Worm (Caenorhabditis elegans) whole organism, mixed stage, embryonic: ENCODE data around the gene F58E6.13.
A peak's percentile ranks its signal among the peaks of the same experiment; 100 is the strongest.

Experiments
- M03D4.4 ChIP-seq: sonication (generic microtip); optimal IDR thresholded peaks from 2 replicates; lab custom pipeline; 2017; ENCODE audit warnings: mild to moderate bottlenecking, missing genetic modification characterization, missing compliant biosample characterization
- bed-3 ChIP-seq: fragments of 200-800 bp; sonication (Bioruptor generic); optimal IDR thresholded peaks from 3 replicates; lab custom pipeline; 2018; ENCODE audit warnings: mild to moderate bottlenecking, missing genetic modification characterization, moderate library complexity, missing compliant biosample characterization
- blmp-1 ChIP-seq: fragments of 150-350 bp; optimal IDR thresholded peaks from 2 replicates; lab custom pipeline; 2014; ENCODE audit warnings: missing biosample characterization, missing genetic modification characterization
- ceh-39 ChIP-seq: fragments of 150-350 bp; optimal IDR thresholded peaks from 2 replicates; lab custom pipeline; 2014; ENCODE audit warnings: missing biosample characterization, missing genetic modification characterization
- ceh-43 ChIP-seq: fragments of 200-800 bp; sonication (Bioruptor generic); optimal IDR thresholded peaks from 2 replicates; lab custom pipeline; 2018; ENCODE audit warnings: mild to moderate bottlenecking, missing genetic modification characterization, moderate library complexity, missing compliant biosample characterization
- ceh-83 ChIP-seq: fragments of 200-800 bp; sonication (Bioruptor generic); optimal IDR thresholded peaks from 2 replicates; lab custom pipeline; 2018; ENCODE audit warnings: mild to moderate bottlenecking, missing genetic modification characterization, missing compliant biosample characterization
- ces-1 ChIP-seq: fragments of 150-350 bp; optimal IDR thresholded peaks from 2 replicates; lab custom pipeline; 2014; ENCODE audit warnings: missing biosample characterization, missing genetic modification reagents, missing genetic modification characterization
- drap-1 ChIP-seq: fragments of 200-800 bp; sonication (Bioruptor generic); optimal IDR thresholded peaks from 3 replicates; lab custom pipeline; 2018; ENCODE audit warnings: mild to moderate bottlenecking, missing genetic modification characterization, missing compliant biosample characterization
- elt-1 ChIP-seq: sonication (generic microtip); optimal IDR thresholded peaks from 2 replicates; lab custom pipeline; 2017; ENCODE audit warnings: missing genetic modification characterization, mild to moderate bottlenecking, missing compliant biosample characterization, antibody characterized with exemption, moderate library complexity, borderline replicate concordance; ENCODE audit not compliant: insufficient read depth
- elt-3 ChIP-seq: fragments of 150-350 bp; optimal IDR thresholded peaks from 2 replicates; lab custom pipeline; 2014; ENCODE audit warnings: missing biosample characterization, missing genetic modification characterization
- flh-1 ChIP-seq: fragments of 200-800 bp; sonication (Bioruptor generic); optimal IDR thresholded peaks from 2 replicates; lab custom pipeline; 2018; ENCODE audit warnings: mild to moderate bottlenecking, missing genetic modification characterization, moderate library complexity, missing compliant biosample characterization
- hlh-1 ChIP-seq: fragments of 150-350 bp; optimal IDR thresholded peaks from 2 replicates; lab custom pipeline; 2014; ENCODE audit warnings: missing biosample characterization, missing genetic modification reagents, missing genetic modification characterization
- lin-13 ChIP-seq: fragments of 150-350 bp; optimal IDR thresholded peaks from 2 replicates; lab custom pipeline; 2014; ENCODE audit warnings: missing biosample characterization, missing genetic modification characterization
- lin-32 ChIP-seq: fragments of 200-800 bp; sonication (Bioruptor generic); optimal IDR thresholded peaks from 2 replicates; lab custom pipeline; 2018; ENCODE audit warnings: mild to moderate bottlenecking, missing genetic modification characterization, missing compliant biosample characterization
- lsy-2 ChIP-seq: fragments of 150-350 bp; optimal IDR thresholded peaks from 2 replicates; lab custom pipeline; 2014; ENCODE audit warnings: missing biosample characterization, missing genetic modification characterization
- mab-5 ChIP-seq: fragments of 150-350 bp; optimal IDR thresholded peaks from 2 replicates; lab custom pipeline; 2014; ENCODE audit warnings: missing biosample characterization, missing genetic modification characterization
- mep-1 ChIP-seq: fragments of 150-350 bp; optimal IDR thresholded peaks from 2 replicates; lab custom pipeline; 2017; ENCODE audit warnings: missing biosample characterization, missing genetic modification reagents, missing genetic modification characterization, inconsistent platforms
- mls-2 ChIP-seq: sonication (generic microtip); optimal IDR thresholded peaks from 2 replicates; lab custom pipeline; 2016; ENCODE audit warnings: mild to moderate bottlenecking, missing genetic modification characterization, moderate library complexity, missing compliant biosample characterization
- nhr-12 ChIP-seq: fragments of 150-350 bp; optimal IDR thresholded peaks from 2 replicates; lab custom pipeline; 2014; ENCODE audit warnings: missing biosample characterization, missing genetic modification characterization
- nhr-2 ChIP-seq: fragments of 150-350 bp; optimal IDR thresholded peaks from 2 replicates; lab custom pipeline; 2014; ENCODE audit warnings: missing biosample characterization, missing genetic modification characterization
- nhr-28 ChIP-seq: fragments of 150-350 bp; optimal IDR thresholded peaks from 2 replicates; lab custom pipeline; 2014; ENCODE audit warnings: missing biosample characterization, missing genetic modification characterization
- nhr-76 ChIP-seq: sonication (generic microtip); optimal IDR thresholded peaks from 2 replicates; lab custom pipeline; 2017; ENCODE audit warnings: missing biosample characterization, missing genetic modification characterization
- pha-4 ChIP-seq: fragments of 150-350 bp; optimal IDR thresholded peaks from 2 replicates; lab custom pipeline; 2018; ENCODE audit warnings: missing biosample characterization, missing genetic modification reagents, missing genetic modification characterization
- sem-2 ChIP-seq: fragments of 200-800 bp; sonication (Bioruptor generic); optimal IDR thresholded peaks from 2 replicates; lab custom pipeline; 2018; ENCODE audit warnings: mild to moderate bottlenecking, missing genetic modification characterization, missing compliant biosample characterization
- snpc-4 ChIP-seq: fragments of 150-350 bp; optimal IDR thresholded peaks from 2 replicates; lab custom pipeline; 2014; ENCODE audit warnings: missing biosample characterization, missing genetic modification characterization
- sptf-1 ChIP-seq: sonication (generic microtip); optimal IDR thresholded peaks from 2 replicates; lab custom pipeline; 2017; ENCODE audit warnings: mild to moderate bottlenecking, missing genetic modification characterization, moderate library complexity, missing compliant biosample characterization
- tbx-8 ChIP-seq: fragments of 200-800 bp; sonication (Bioruptor generic); optimal IDR thresholded peaks from 2 replicates; lab custom pipeline; 2018; ENCODE audit warnings: mild to moderate bottlenecking, missing genetic modification characterization, moderate library complexity, missing compliant biosample characterization
- unc-120 ChIP-seq: sonication (generic microtip); optimal IDR thresholded peaks from 2 replicates; lab custom pipeline; 2017; ENCODE audit warnings: missing genetic modification characterization, missing compliant biosample characterization; ENCODE audit not compliant: poor library complexity, severe bottlenecking
- unc-39 ChIP-seq: fragments of 150-350 bp; optimal IDR thresholded peaks from 2 replicates; lab custom pipeline; 2014; ENCODE audit warnings: missing biosample characterization, missing genetic modification characterization
- unc-62 ChIP-seq: fragments of 150-350 bp; optimal IDR thresholded peaks from 2 replicates; lab custom pipeline; 2014; ENCODE audit warnings: missing biosample characterization, missing genetic modification reagents, missing genetic modification characterization
- zip-8 ChIP-seq: fragments of 150-350 bp; optimal IDR thresholded peaks from 2 replicates; lab custom pipeline; 2014; ENCODE audit warnings: missing biosample characterization, missing genetic modification characterization
- ztf-11 ChIP-seq: fragments of 150-350 bp; optimal IDR thresholded peaks from 2 replicates; lab custom pipeline; 2014; ENCODE audit warnings: missing biosample characterization, missing genetic modification characterization

F58E6.13 gene

ce11 chrV:9791332-9791731 lies 46.3 kb downstream of the F58E6.13 start, which contains the start of gene lipl-2:
lipl-2 (plus strand) TSS chrV:9791567.
- TF ChIP-seq hlh-1 (tag; lab: Kevin White, UChicago) (no peak), ztf-11 (tag; lab: Kevin White, UChicago) (no peak), elt-3 (no peak), sem-2 (GFP tag; lab: Kevin White, UChicago) (no peak), tbx-8 (GFP tag; lab: Kevin White, UChicago) (no peak), ceh-39 (no peak), mab-5 (no peak), bed-3 (GFP tag; lab: Kevin White, UChicago) (no peak), sptf-1 (no peak)
- TF ChIP-seq, all 35 proteins: peak for 0

- no peak for TF ChIP-seq nhr-2
- TF ChIP-seq blmp-1 (tag; lab: Kevin White, UChicago), result no peak
- no peak for TF ChIP-seq unc-39 (tag; lab: Kevin White, UChicago)
- no peak for TF ChIP-seq zip-8
- TF ChIP-seq mab-5, result no peak
- no peak for TF ChIP-seq ceh-39
- no peak for TF ChIP-seq lsy-2 (tag; lab: Kevin White, UChicago)
- TF ChIP-seq ceh-83, result no peak
- TF ChIP-seq hlh-1 (tag; lab: Kevin White, UChicago), result no peak
- TF ChIP-seq mls-2, result no peak
Observed at ce11 chrV:9794997-9795396, 50.0 kb downstream of the F58E6.13 start.

- TF ChIP-seq ces-1 (GFP tag; lab: Kevin White, UChicago) (peak; percentile 17), sem-2 (GFP tag; lab: Kevin White, UChicago) (no peak)
- TF ChIP-seq, all 35 proteins: peak for 1
Observed at ce11 chrV:9796002-9796401, 51.0 kb downstream of the F58E6.13 start.

ce11 chrV:9796562-9796961 lies 51.5 kb downstream of the F58E6.13 start, which contains the start of gene F46B6.9:
F46B6.9 (plus strand) TSS chrV:9796862.
- TF ChIP-seq elt-1, result no peak
- TF ChIP-seq lsy-2 (tag; lab: Kevin White, UChicago), result no peak
- TF ChIP-seq drap-1 (GFP tag; lab: Kevin White, UChicago), result no peak
- no peak for TF ChIP-seq elt-3
- no peak for TF ChIP-seq lin-32 (GFP tag; lab: Kevin White, UChicago)
- TF ChIP-seq mep-1 (tag; lab: Kevin White, UChicago), result no peak
- no peak for TF ChIP-seq unc-120 (tag; lab: Kevin White, UChicago)
- TF ChIP-seq nhr-2, result no peak
- no peak for TF ChIP-seq ces-1 (GFP tag; lab: Kevin White, UChicago)
- TF ChIP-seq ceh-43 (GFP tag; lab: Kevin White, UChicago), result no peak
- no peak for TF ChIP-seq flh-1 (GFP tag; lab: Kevin White, UChicago)
- TF ChIP-seq snpc-4 (tag; lab: Kevin White, UChicago), result no peak
- no peak for TF ChIP-seq unc-62
- no peak for TF ChIP-seq nhr-76
- no peak for TF ChIP-seq sptf-1
- TF ChIP-seq mab-5, result no peak
- no peak for TF ChIP-seq sem-2 (GFP tag; lab: Kevin White, UChicago)
- TF ChIP-seq hlh-1 (tag; lab: Kevin White, UChicago), result no peak
- TF ChIP-seq M03D4.4, result no peak
- no peak for TF ChIP-seq nhr-12 (tag; lab: Kevin White, UChicago)

- TF ChIP-seq hlh-1 (tag; lab: Kevin White, UChicago) (no peak), nhr-12 (tag; lab: Kevin White, UChicago) (no peak), lin-32 (GFP tag; lab: Kevin White, UChicago) (no peak), nhr-28 (no peak), pha-4 (tag; lab: Kevin White, UChicago) (no peak), nhr-76 (no peak), lin-13 (tag; lab: Kevin White, UChicago) (no peak), blmp-1 (tag; lab: Kevin White, UChicago) (no peak), elt-3 (no peak), zip-8 (no peak), mab-5 (no peak), ceh-39 (no peak)
Observed at ce11 chrV:9798212-9798611, 53.2 kb downstream of the F58E6.13 start.
